In the genomic region with DNA sequence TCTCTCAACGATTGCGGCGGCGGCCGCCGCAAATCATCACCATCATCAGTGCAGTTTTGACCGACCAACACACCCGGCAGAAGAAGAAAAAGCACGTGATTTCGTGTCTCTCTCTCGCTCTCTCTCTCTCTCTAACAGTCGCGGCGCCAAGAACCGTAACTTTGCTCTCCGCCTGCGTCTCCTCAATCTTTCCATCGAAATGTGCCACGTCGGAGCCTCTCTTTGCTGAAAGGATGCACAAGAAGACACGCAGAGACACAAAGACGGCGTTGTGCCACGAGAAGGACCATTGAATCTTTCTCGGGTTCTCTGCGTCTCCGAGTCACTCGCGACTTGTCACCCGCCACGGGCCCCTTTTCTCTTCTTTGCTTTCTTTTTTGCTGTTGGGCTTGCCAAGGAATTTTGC, we compare ENCODE assay signal across 7 worm cellular contexts.
A peak's percentile ranks its signal among the peaks of the same experiment; 100 is the strongest.
TF ChIP-seq lines count a peak whose summit lies in the region.

No protein-coding gene starts in this region.

TF ChIP-seq in whole organism, L1 larva, 84 proteins besides CTCF, POLR2A, EP300 and RAD21 (continues in another document):
- TF ChIP-seq lin-35 (GFP tag; optimal IDR thresholded peaks at IDR 0.05; lab: Kevin White, UChicago) (peak; percentile 39 to 73), nhr-20 (tag; optimal IDR thresholded peaks at IDR 0.05; lab: Kevin White, UChicago) (peak; percentile 84), dsc-1 (tag; optimal IDR thresholded peaks at IDR 0.05; lab: Kevin White, UChicago) (no peak), lin-13 (GFP tag; optimal IDR thresholded peaks at IDR 0.05; lab: Kevin White, UChicago) (peak; percentile 78), hpl-2 (GFP tag; optimal IDR thresholded peaks at IDR 0.05; lab: Kevin White, UChicago) (no peak), mep-1 (tag; optimal IDR thresholded peaks at IDR 0.05; lab: Kevin White, UChicago) (peak; percentile 67), nhr-90 (tag; optimal IDR thresholded peaks at IDR 0.05; lab: Kevin White, UChicago; ENCODE audit: poor library complexity) (peak; percentile 73), pag-3 (tag; optimal IDR thresholded peaks at IDR 0.05; lab: Kevin White, UChicago; ENCODE audit: borderline replicate concordance, insufficient read depth) (peak; percentile 41), ets-5 (GFP tag; IDR thresholded peaks at IDR 0.05; lab: Robert Waterston, UW) (no peak), zip-4 (GFP tag; optimal IDR thresholded peaks at IDR 0.05; lab: Kevin White, UChicago) (no peak), ama-1 (optimal IDR thresholded peaks at IDR 0.05; lab: Kevin White, UChicago) (no peak), unc-86 (tag; optimal IDR thresholded peaks at IDR 0.05; lab: Kevin White, UChicago) (peak; percentile 69)

TF ChIP-seq in whole organism, L2 larva, 48 proteins besides CTCF, POLR2A, EP300 and RAD21 (continues in another document):
- peak; percentile 34 for TF ChIP-seq fos-1 (tag; optimal IDR thresholded peaks at IDR 0.05; lab: Kevin White, UChicago)
- TF ChIP-seq ZK546.5 (tag; optimal IDR thresholded peaks at IDR 0.05; lab: Kevin White, UChicago): no peak
- no peak for TF ChIP-seq snpc-4 (tag; optimal IDR thresholded peaks at IDR 0.05; lab: Kevin White, UChicago)
- TF ChIP-seq ceh-82 (tag; optimal IDR thresholded peaks at IDR 0.05; lab: Kevin White, UChicago): no peak
- TF ChIP-seq unc-55 (GFP tag; optimal IDR thresholded peaks at IDR 0.05; lab: Kevin White, UChicago): peak; percentile 62
- no peak for TF ChIP-seq unc-39 (tag; optimal IDR thresholded peaks at IDR 0.05; lab: Kevin White, UChicago)
- TF ChIP-seq nhr-6 (tag; optimal IDR thresholded peaks at IDR 0.05; lab: Kevin White, UChicago): no peak
- TF ChIP-seq lin-39 (tag; optimal IDR thresholded peaks at IDR 0.05; lab: Kevin White, UChicago): no peak
- TF ChIP-seq nhr-237 (tag; optimal IDR thresholded peaks at IDR 0.05; lab: Kevin White, UChicago): no peak
- TF ChIP-seq mdl-1 (tag; optimal IDR thresholded peaks at IDR 0.05; lab: Kevin White, UChicago): peak; percentile 76 to 84
- TF ChIP-seq ztf-11 (tag; optimal IDR thresholded peaks at IDR 0.05; lab: Kevin White, UChicago): no peak
- no peak for TF ChIP-seq dmd-4 (tag; optimal IDR thresholded peaks at IDR 0.05; lab: Kevin White, UChicago)
- TF ChIP-seq alr-1 (tag; optimal IDR thresholded peaks at IDR 0.05; lab: Kevin White, UChicago): no peak

TF ChIP-seq in whole organism, L3 larva, 47 proteins besides CTCF, POLR2A, EP300 and RAD21 (continues in another document):
- TF ChIP-seq sea-2 (GFP tag; optimal IDR thresholded peaks at IDR 0.05; lab: Kevin White, UChicago): no peak
- TF ChIP-seq nhr-23 (tag; optimal IDR thresholded peaks at IDR 0.05; lab: Kevin White, UChicago): peak; percentile 49
- no peak for TF ChIP-seq elt-3 (tag; optimal IDR thresholded peaks at IDR 0.05; lab: Kevin White, UChicago)
- peak; percentile 58 for TF ChIP-seq jun-1 (tag; optimal IDR thresholded peaks at IDR 0.05; lab: Kevin White, UChicago)
- TF ChIP-seq egl-5 (tag; optimal IDR thresholded peaks at IDR 0.05; lab: Kevin White, UChicago): no peak
- TF ChIP-seq daf-12 (tag; optimal IDR thresholded peaks at IDR 0.05; lab: Kevin White, UChicago): no peak
- TF ChIP-seq ZK546.5 (tag; optimal IDR thresholded peaks at IDR 0.05; lab: Kevin White, UChicago): no peak
- TF ChIP-seq nhr-76 (tag; optimal IDR thresholded peaks at IDR 0.05; lab: Kevin White, UChicago): no peak
- TF ChIP-seq hmg-11 (tag; optimal IDR thresholded peaks at IDR 0.05; lab: Kevin White, UChicago): peak; percentile 71
- no peak for TF ChIP-seq nhr-28 (tag; optimal IDR thresholded peaks at IDR 0.05; lab: Kevin White, UChicago)
- TF ChIP-seq R02D3.7 (tag; optimal IDR thresholded peaks at IDR 0.05; lab: Kevin White, UChicago): peak; percentile 29
- no peak for TF ChIP-seq egl-27 (tag; optimal IDR thresholded peaks at IDR 0.05; lab: Kevin White, UChicago)
- TF ChIP-seq ceh-9 (tag; optimal IDR thresholded peaks at IDR 0.05; lab: Kevin White, UChicago): no peak

TF ChIP-seq in whole organism, L4 larva, 104 proteins besides CTCF, POLR2A, EP300 and RAD21 (continues in another document):
- no peak for TF ChIP-seq snpc-4 (tag; optimal IDR thresholded peaks at IDR 0.05; lab: Kevin White, UChicago)
- peak; percentile 2 for TF ChIP-seq nhr-102 (tag; optimal IDR thresholded peaks at IDR 0.05; lab: Kevin White, UChicago)
- no peak for TF ChIP-seq ceh-62 (tag; optimal IDR thresholded peaks at IDR 0.05; lab: Kevin White, UChicago)
- TF ChIP-seq ceh-20 (GFP tag; IDR thresholded peaks at IDR 0.05; lab: Robert Waterston, UW): peak; percentile 41; the same call in 1 of the 2 replicates
- TF ChIP-seq daf-12 (tag; optimal IDR thresholded peaks at IDR 0.05; lab: Kevin White, UChicago): no peak
- TF ChIP-seq tag-97 (GFP tag; IDR thresholded peaks at IDR 0.05; lab: Robert Waterston, UW): no peak
- TF ChIP-seq cey-2 (tag; optimal IDR thresholded peaks at IDR 0.05; lab: Kevin White, UChicago; ENCODE audit: borderline replicate concordance, insufficient read depth): no peak
- peak; percentile 88 for TF ChIP-seq set-16 (GFP tag; IDR thresholded peaks at IDR 0.05; lab: Robert Waterston, UW)
- TF ChIP-seq lsy-2 (tag; optimal IDR thresholded peaks at IDR 0.05; lab: Kevin White, UChicago): peak; percentile 40 to 60
- TF ChIP-seq mes-2 (tag; optimal IDR thresholded peaks at IDR 0.05; lab: Kevin White, UChicago; ENCODE audit: poor library complexity, severe bottlenecking): peak; percentile 45
- peak; percentile 12 for TF ChIP-seq F37D6.2 (tag; optimal IDR thresholded peaks at IDR 0.05; lab: Kevin White, UChicago)
- TF ChIP-seq php-3 (GFP tag; IDR thresholded peaks at IDR 0.05; lab: Robert Waterston, UW): peak; percentile 49; the same call in 1 of the 2 replicates

TF ChIP-seq in whole organism, late embryonic, 69 proteins besides CTCF, POLR2A, EP300 and RAD21 (continues in another document):
- TF ChIP-seq ttx-3 (tag; optimal IDR thresholded peaks at IDR 0.05; lab: Kevin White, UChicago) (no peak), ceh-22 (tag; optimal IDR thresholded peaks at IDR 0.05; lab: Kevin White, UChicago) (no peak), ceh-6 (GFP tag; optimal IDR thresholded peaks at IDR 0.05; lab: Kevin White, UChicago) (no peak), ztf-16 (tag; optimal IDR thresholded peaks at IDR 0.05; lab: Kevin White, UChicago) (no peak), hlh-15 (tag; optimal IDR thresholded peaks at IDR 0.05; lab: Kevin White, UChicago) (no peak), K09A11.1 (tag; optimal IDR thresholded peaks at IDR 0.05; lab: Kevin White, UChicago; ENCODE audit: insufficient read depth) (no peak), gmeb-2 (tag; optimal IDR thresholded peaks at IDR 0.05; lab: Kevin White, UChicago) (no peak), fkh-6 (tag; optimal IDR thresholded peaks at IDR 0.05; lab: Kevin White, UChicago) (no peak), fkh-10 (GFP tag; optimal IDR thresholded peaks at IDR 0.05; lab: Kevin White, UChicago) (no peak), lin-11 (tag; optimal IDR thresholded peaks at IDR 0.05; lab: Kevin White, UChicago) (no peak), T23F11.4 (GFP tag; optimal IDR thresholded peaks at IDR 0.05; lab: Kevin White, UChicago) (no peak), K02D7.2 (tag; optimal IDR thresholded peaks at IDR 0.05; lab: Kevin White, UChicago) (no peak), hlh-13 (GFP tag; optimal IDR thresholded peaks at IDR 0.05; lab: Kevin White, UChicago) (no peak), pax-1 (tag; optimal IDR thresholded peaks at IDR 0.05; lab: Kevin White, UChicago) (no peak), unc-86 (tag; optimal IDR thresholded peaks at IDR 0.05; lab: Kevin White, UChicago) (no peak)

TF ChIP-seq in whole organism, mixed stage, embryonic, 35 proteins besides CTCF, POLR2A, EP300 and RAD21:
- peak; percentile 55 for TF ChIP-seq unc-120 (tag; optimal IDR thresholded peaks at IDR 0.05; lab: Kevin White, UChicago; ENCODE audit: poor library complexity, severe bottlenecking)
- peak; percentile 30 for TF ChIP-seq ceh-83 (GFP tag; optimal IDR thresholded peaks at IDR 0.05; lab: Kevin White, UChicago)
- no peak for TF ChIP-seq lin-13 (tag; optimal IDR thresholded peaks at IDR 0.05; lab: Kevin White, UChicago)
- peak; percentile 26 for TF ChIP-seq ces-1 (GFP tag; optimal IDR thresholded peaks at IDR 0.05; lab: Kevin White, UChicago)
- peak; percentile 19 for TF ChIP-seq unc-62 (GFP tag; optimal IDR thresholded peaks at IDR 0.05; lab: Kevin White, UChicago)

TF ChIP-seq in whole organism, young adult, 124 proteins besides CTCF, POLR2A, EP300 and RAD21 (continues in another document):
- TF ChIP-seq mes-4 (tag; optimal IDR thresholded peaks at IDR 0.05; lab: Kevin White, UChicago) (no peak), hlh-26 (GFP tag; conservative IDR thresholded peaks at IDR 0.05; lab: Robert Waterston, UW) (no peak), madf-8 (GFP tag; conservative IDR thresholded peaks at IDR 0.05; lab: Robert Waterston, UW) (no peak), F52B5.7 (tag; optimal IDR thresholded peaks at IDR 0.05; lab: Kevin White, UChicago) (peak; percentile 27), T07F8.4 (tag; optimal IDR thresholded peaks at IDR 0.05; lab: Kevin White, UChicago) (no peak), lin-26 (GFP tag; IDR thresholded peaks at IDR 0.05; lab: Robert Waterston, UW) (peak; percentile 59; the same call in 1 of the 2 replicates), tbp1 (GFP tag; optimal IDR thresholded peaks at IDR 0.05; lab: Kevin White, UChicago) (peak; percentile 34), B0035.1 (tag; optimal IDR thresholded peaks at IDR 0.05; lab: Kevin White, UChicago) (no peak), let-607 (tag; optimal IDR thresholded peaks at IDR 0.05; lab: Kevin White, UChicago) (peak; percentile 11 to 82), mel-28 (tag; optimal IDR thresholded peaks at IDR 0.05; lab: Kevin White, UChicago; ENCODE audit: borderline replicate concordance) (no peak), ztf-26 (tag; optimal IDR thresholded peaks at IDR 0.05; lab: Kevin White, UChicago) (peak; percentile 7), atf-7 (tag; optimal IDR thresholded peaks at IDR 0.05; lab: Kevin White, UChicago) (peak; percentile 29), repo-1 (tag; optimal IDR thresholded peaks at IDR 0.05; lab: Kevin White, UChicago) (no peak), madf-6 (GFP tag; IDR thresholded peaks at IDR 0.05; lab: Robert Waterston, UW) (no peak), let-526 (GFP tag; IDR thresholded peaks at IDR 0.05; lab: Robert Waterston, UW) (no peak), Y53G8AR.9 (GFP tag; conservative IDR thresholded peaks at IDR 0.05; lab: Robert Waterston, UW) (0 out of 2 replicates have a peak, but pooled peaks have one; percentile 39), pbrm-1 (GFP tag; IDR thresholded peaks at IDR 0.05; lab: Robert Waterston, UW) (0 out of 2 replicates have a peak, but pooled peaks have one; percentile 52), ztf-18 (tag; optimal IDR thresholded peaks at IDR 0.05; lab: Kevin White, UChicago) (peak; percentile 33), nfyb-1 (GFP tag; IDR thresholded peaks at IDR 0.05; lab: Robert Waterston, UW) (peak; percentile 59; the same call in 1 of the 2 replicates), B0336.3 (GFP tag; IDR thresholded peaks at IDR 0.05; lab: Robert Waterston, UW) (peak; percentile 57; the same call in 1 of the 2 replicates), K12H6.12 (tag; optimal IDR thresholded peaks at IDR 0.05; lab: Kevin White, UChicago) (peak; percentile 90), snpc-1.1 (tag; optimal IDR thresholded peaks at IDR 0.05; lab: Kevin White, UChicago; ENCODE audit: insufficient read depth) (no peak)
